Fruit fly (Drosophila melanogaster) whole organism: ENCODE results near the gene Tango2.

Experiments used
- CG8478 ChIP-seq: fragments of >200 bp; optimal IDR thresholded peaks from 2 replicates; lab custom pipeline; 2018; ENCODE audit warnings: inconsistent platforms
- Dll ChIP-seq: fragments of >200 bp; optimal IDR thresholded peaks from 2 replicates; lab custom pipeline; 2017
- EcR ChIP-seq, 2 experiments: fragments of >200 bp; optimal IDR thresholded peaks; 2 replicates each; lab custom pipeline; 2017; ENCODE audit warnings: missing biosample characterization in 2 of 2, missing genetic modification characterization in 2 of 2, missing genetic modification reagents in 2 of 2
- pan ChIP-seq: fragments of >200 bp; optimal IDR thresholded peaks from 2 replicates; lab custom pipeline; 2017
- psq ChIP-seq: fragments of >200 bp; optimal IDR thresholded peaks from 2 replicates; lab custom pipeline; 2017
- usp ChIP-seq: fragments of >200 bp; optimal IDR thresholded peaks from 2 replicates; lab custom pipeline; 2017; ENCODE audit warnings: missing biosample characterization, missing genetic modification characterization, mixed read lengths

Tango2 gene

dm6 chrX:13641891-13642617 is 25.3 kb downstream of the Tango2 start:
- TF ChIP-seq usp (GFP tag; lab: Kevin White, UChicago) (no peak), EcR (GFP tag; optimal IDR thresholded peaks at IDR 0.05; lab: Kevin White, UChicago) (peak in 1 of 2 experiments; percentile 22)

dm6 chrX:13643961-13644360 is 27.2 kb downstream of the Tango2 start:
- TF ChIP-seq usp (GFP tag; lab: Kevin White, UChicago) (no peak), Dll (lab: Kevin White, UChicago) (no peak), EcR (GFP tag; optimal IDR thresholded peaks at IDR 0.05; lab: Kevin White, UChicago) (no peak), psq (lab: Kevin White, UChicago) (no peak), CG8478 (lab: Kevin White, UChicago) (no peak), pan (lab: Kevin White, UChicago) (no peak)

DNA sequence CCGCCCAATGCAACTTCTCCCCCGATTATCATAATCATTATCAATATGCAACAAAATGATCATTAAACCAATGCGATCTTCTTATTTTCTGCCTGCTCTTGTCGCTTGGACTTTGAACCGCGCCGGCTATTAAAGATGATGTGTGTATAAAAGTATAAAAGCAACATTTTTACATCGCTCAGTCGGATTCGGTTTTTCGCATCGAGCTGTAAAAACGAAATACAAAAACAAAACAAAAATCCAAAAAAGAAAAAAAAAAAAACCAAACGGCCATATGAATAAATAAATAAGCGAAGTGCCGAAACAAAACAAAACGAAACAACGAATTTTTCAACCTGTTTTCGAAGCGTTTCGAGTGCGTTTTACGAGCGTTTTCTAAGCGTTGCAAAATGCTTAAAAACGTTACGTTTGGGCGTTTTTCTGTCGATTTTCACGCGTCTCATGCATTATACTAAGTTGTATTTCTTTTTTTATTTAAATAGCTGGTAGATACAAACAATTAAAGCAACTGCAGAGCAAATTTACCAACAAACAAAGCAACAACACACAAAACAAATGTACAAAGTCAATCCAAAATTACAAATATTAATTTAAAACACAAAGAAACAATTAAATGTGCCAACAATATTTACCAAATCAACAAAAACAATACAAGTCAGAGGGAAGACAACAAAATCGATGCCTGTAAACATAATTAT is 28.1 kb downstream of the Tango2 start:
- TF ChIP-seq psq (lab: Kevin White, UChicago) (no peak), CG8478 (lab: Kevin White, UChicago) (no peak), pan (lab: Kevin White, UChicago) (no peak), Dll (lab: Kevin White, UChicago) (no peak), EcR (GFP tag; optimal IDR thresholded peaks at IDR 0.05; lab: Kevin White, UChicago) (no peak), usp (GFP tag; lab: Kevin White, UChicago) (no peak)

DNA sequence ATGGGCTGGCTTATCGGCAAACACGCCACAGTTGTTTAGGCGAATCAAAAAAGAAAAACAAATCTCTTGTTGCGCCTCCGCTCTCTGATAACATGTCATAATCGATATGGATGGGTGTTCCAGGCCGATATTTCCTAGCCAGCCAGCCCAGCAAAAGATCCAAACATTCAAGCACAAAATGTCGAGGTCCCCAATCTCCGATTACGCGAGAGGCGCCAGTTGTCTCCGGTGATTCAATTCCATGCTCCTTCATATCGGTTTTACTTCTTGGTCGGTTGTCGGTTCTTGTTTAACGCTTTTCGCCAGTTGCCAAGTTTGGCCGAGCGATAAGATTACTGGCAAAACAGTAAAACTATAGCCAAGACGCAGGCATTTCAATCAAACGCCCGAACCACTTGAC is 29.4 kb downstream of the Tango2 start:
- TF ChIP-seq Dll (lab: Kevin White, UChicago) (no peak), EcR (GFP tag; optimal IDR thresholded peaks at IDR 0.05; lab: Kevin White, UChicago) (no peak), psq (lab: Kevin White, UChicago) (no peak), CG8478 (lab: Kevin White, UChicago) (no peak), usp (GFP tag; lab: Kevin White, UChicago) (no peak), pan (lab: Kevin White, UChicago) (no peak)

DNA sequence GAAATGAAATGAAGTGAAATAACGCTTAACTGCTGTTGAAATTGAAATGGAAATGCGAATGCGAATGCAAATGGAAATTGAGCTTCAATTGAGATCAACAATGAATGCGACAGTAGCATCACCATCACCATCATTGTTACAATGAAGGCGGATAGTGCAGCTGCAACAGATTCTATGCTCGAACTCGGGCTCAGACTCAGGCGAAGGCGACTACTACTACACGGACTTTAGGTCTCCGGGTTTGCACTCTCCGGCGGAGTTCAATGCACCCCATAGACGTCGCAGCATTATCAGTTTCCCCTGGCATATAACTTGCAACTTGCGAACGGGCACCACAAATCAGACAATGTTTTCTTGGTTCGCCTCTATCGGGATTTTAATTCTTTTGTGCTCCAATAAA is 32.0 kb downstream of the Tango2 start:
- TF ChIP-seq pan (lab: Kevin White, UChicago) (no peak), usp (GFP tag; lab: Kevin White, UChicago) (no peak), psq (lab: Kevin White, UChicago) (no peak), CG8478 (lab: Kevin White, UChicago) (no peak), Dll (lab: Kevin White, UChicago) (no peak), EcR (GFP tag; optimal IDR thresholded peaks at IDR 0.05; lab: Kevin White, UChicago) (no peak)

- TF ChIP-seq Dll (lab: Kevin White, UChicago) (no peak), CG8478 (lab: Kevin White, UChicago) (no peak), usp (GFP tag; lab: Kevin White, UChicago) (no peak), EcR (GFP tag; optimal IDR thresholded peaks at IDR 0.05; lab: Kevin White, UChicago) (no peak), pan (lab: Kevin White, UChicago) (no peak)
Observed at dm6 chrX:13649801-13650200, 33.0 kb downstream of the Tango2 start.

DNA sequence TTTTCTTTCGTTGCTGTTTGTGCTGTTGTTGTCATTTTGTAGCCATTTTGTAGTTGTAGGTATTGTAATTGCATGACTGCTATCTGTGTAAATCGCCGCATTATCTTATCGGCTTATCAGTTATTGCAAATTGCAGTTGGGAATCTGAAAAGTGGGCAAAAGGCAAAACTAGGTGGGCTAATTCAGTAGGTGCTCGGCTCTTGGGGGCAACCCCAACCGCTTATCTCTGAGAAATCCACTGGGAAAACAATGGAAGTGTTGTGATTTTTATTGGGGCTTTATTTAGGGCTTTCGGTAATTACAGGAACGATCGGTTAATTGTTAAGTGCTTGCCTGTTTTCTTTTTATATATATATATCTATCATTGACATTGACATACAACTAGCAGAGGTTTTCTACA is 34.4 kb downstream of the Tango2 start:
- TF ChIP-seq Dll (lab: Kevin White, UChicago): no peak
- TF ChIP-seq usp (GFP tag; lab: Kevin White, UChicago): no peak
- no peak for TF ChIP-seq CG8478 (lab: Kevin White, UChicago)
- TF ChIP-seq EcR (GFP tag; optimal IDR thresholded peaks at IDR 0.05; lab: Kevin White, UChicago): no peak
- no peak for TF ChIP-seq pan (lab: Kevin White, UChicago)

- TF ChIP-seq CG8478 (lab: Kevin White, UChicago) (no peak), Dll (lab: Kevin White, UChicago) (no peak), usp (GFP tag; lab: Kevin White, UChicago) (no peak), EcR (GFP tag; optimal IDR thresholded peaks at IDR 0.05; lab: Kevin White, UChicago) (no peak), pan (lab: Kevin White, UChicago) (no peak), psq (lab: Kevin White, UChicago) (no peak)
Observed at dm6 chrX:13667656-13668055, 50.9 kb downstream of the Tango2 start, which contains the start of the genes DNAlig4 and CG11164. Gene DNAlig4, minus strand, starts transcription at chrX:13667811. Gene CG11164, plus strand, starts transcription at chrX:13668014.
